Fruit fly (Drosophila melanogaster): Measurements from ENCODE around the gene numb.
A peak's percentile ranks its signal among the peaks of the same experiment; 100 is the strongest.

Gene numb

dm6 chr2L:9498985-9499249 is 61.6 kb downstream of the numb start:
- TF ChIP-seq CG17806 (tag; optimal IDR thresholded peaks at IDR 0.05), result no peak
- TF ChIP-seq Pif1B (GFP tag; optimal IDR thresholded peaks at IDR 0.05), result no peak
- no peak for TF ChIP-seq CG13204 (GFP tag; optimal IDR thresholded peaks at IDR 0.05)
- TF ChIP-seq Pif1A (GFP tag; optimal IDR thresholded peaks at IDR 0.05), result no peak
- TF ChIP-seq gl (tag; optimal IDR thresholded peaks at IDR 0.05), result no peak

dm6 chr2L:9500454-9500853 is 63.2 kb downstream of the numb start:
- TF ChIP-seq Pif1B (GFP tag; optimal IDR thresholded peaks at IDR 0.05) (no peak), EcR (GFP tag; optimal IDR thresholded peaks at IDR 0.05) (no peak), Snoo (tag; optimal IDR thresholded peaks at IDR 0.05) (no peak), CG34367 (tag; optimal IDR thresholded peaks at IDR 0.05) (no peak), CG32121 (GFP tag; IDR thresholded peaks at IDR 0.05) (no peak), CG13204 (GFP tag; optimal IDR thresholded peaks at IDR 0.05) (no peak), CG12605 (GFP tag; IDR thresholded peaks at IDR 0.05) (no peak), CG9948 (tag; optimal IDR thresholded peaks at IDR 0.05) (no peak), Pif1A (GFP tag; optimal IDR thresholded peaks at IDR 0.05) (no peak), Ets98B (GFP tag; IDR thresholded peaks at IDR 0.05) (no peak), CG8301 (tag; optimal IDR thresholded peaks at IDR 0.05) (no peak), fd96Ca (GFP tag; IDR thresholded peaks at IDR 0.05) (no peak)

- no peak for TF ChIP-seq Pif1A (GFP tag; optimal IDR thresholded peaks at IDR 0.05)
- TF ChIP-seq fd96Ca (GFP tag; IDR thresholded peaks at IDR 0.05), result no peak
- no peak for TF ChIP-seq Ets98B (GFP tag; IDR thresholded peaks at IDR 0.05)
- TF ChIP-seq CG10348 (GFP tag; IDR thresholded peaks at IDR 0.05), result no peak
- TF ChIP-seq gl (tag; optimal IDR thresholded peaks at IDR 0.05), result no peak
- no peak for TF ChIP-seq CG14655 (GFP tag; optimal IDR thresholded peaks at IDR 0.05)
- no peak for TF ChIP-seq CG8159 (tag; optimal IDR thresholded peaks at IDR 0.05)
- no peak for TF ChIP-seq CG8301 (tag; optimal IDR thresholded peaks at IDR 0.05)
Observed at dm6 chr2L:9502786-9503443, 65.6 kb downstream of the numb start.

dm6 chr2L:9505372-9506103 is 68.3 kb downstream of the numb start:
- TF ChIP-seq D1 (tag; optimal IDR thresholded peaks at IDR 0.05) (no peak), Ets98B (GFP tag; IDR thresholded peaks at IDR 0.05) (0 out of 2 replicates have a peak, but pooled peaks have one; percentile 10), CG4496 (GFP tag; IDR thresholded peaks at IDR 0.05) (peak; percentile 34; the same call in 1 of the 3 replicates), CG8159 (tag; optimal IDR thresholded peaks at IDR 0.05) (peak; percentile 5), CG8301 (tag; optimal IDR thresholded peaks at IDR 0.05) (peak; percentile 12), CG32121 (GFP tag; IDR thresholded peaks at IDR 0.05) (peak; percentile 44; the same call in 1 of the 2 replicates), fd96Ca (GFP tag; IDR thresholded peaks at IDR 0.05) (no peak), CG9948 (tag; optimal IDR thresholded peaks at IDR 0.05) (no peak), gl (tag; optimal IDR thresholded peaks at IDR 0.05) (no peak), Pif1A (GFP tag; optimal IDR thresholded peaks at IDR 0.05) (peak; percentile 8), Snoo (tag; optimal IDR thresholded peaks at IDR 0.05) (peak; percentile 18), CG14655 (GFP tag; optimal IDR thresholded peaks at IDR 0.05) (peak; percentile 37), Pif1B (GFP tag; optimal IDR thresholded peaks at IDR 0.05) (no peak)

- TF ChIP-seq CG4496 (GFP tag; IDR thresholded peaks at IDR 0.05) (no peak), CG8159 (tag; optimal IDR thresholded peaks at IDR 0.05) (no peak), CG15710 (tag; optimal IDR thresholded peaks at IDR 0.05) (no peak), Pif1B (GFP tag; optimal IDR thresholded peaks at IDR 0.05) (no peak), CG32121 (GFP tag; IDR thresholded peaks at IDR 0.05) (no peak), gl (tag; optimal IDR thresholded peaks at IDR 0.05) (no peak), CG17806 (tag; optimal IDR thresholded peaks at IDR 0.05) (no peak), EcR (GFP tag; optimal IDR thresholded peaks at IDR 0.05) (peak; percentile 93), CG13204 (GFP tag; optimal IDR thresholded peaks at IDR 0.05) (peak; percentile 2), rn (GFP tag; IDR thresholded peaks at IDR 0.05) (no peak)
Observed at dm6 chr2L:9506535-9507036, 69.3 kb downstream of the numb start.

dm6 chr2L:9508547-9509197 is 71.4 kb downstream of the numb start:
- TF ChIP-seq EcR (GFP tag; optimal IDR thresholded peaks at IDR 0.05) (peak; percentile 81), Pif1A (GFP tag; optimal IDR thresholded peaks at IDR 0.05) (no peak), CG34367 (tag; optimal IDR thresholded peaks at IDR 0.05) (no peak), CG13204 (GFP tag; optimal IDR thresholded peaks at IDR 0.05) (no peak), fd96Ca (GFP tag; IDR thresholded peaks at IDR 0.05) (peak; percentile 25; the same call in 1 of the 3 replicates), CG4496 (GFP tag; IDR thresholded peaks at IDR 0.05) (peak; percentile 56; the same call in 1 of the 3 replicates), D1 (tag; optimal IDR thresholded peaks at IDR 0.05) (no peak), CG14655 (GFP tag; optimal IDR thresholded peaks at IDR 0.05) (no peak), CG15710 (tag; optimal IDR thresholded peaks at IDR 0.05) (no peak), Snoo (tag; optimal IDR thresholded peaks at IDR 0.05) (no peak), CG12605 (GFP tag; IDR thresholded peaks at IDR 0.05) (no peak)
